Fruit fly (Drosophila melanogaster): ENCODE data around the gene CG17065.

dm6 chrX:20240518-20241186 lies 16.3 kb downstream of the CG17065 start:
- TF ChIP-seq CG31627 (GFP tag; optimal IDR thresholded peaks at IDR 0.05) (no peak), ss (GFP tag; optimal IDR thresholded peaks at IDR 0.05) (no peak), CG8632 (GFP tag; optimal IDR thresholded peaks at IDR 0.05) (no peak)
